Comparison of ENCODE assay signal across 2 fruit fly cellular contexts in the genomic region with DNA sequence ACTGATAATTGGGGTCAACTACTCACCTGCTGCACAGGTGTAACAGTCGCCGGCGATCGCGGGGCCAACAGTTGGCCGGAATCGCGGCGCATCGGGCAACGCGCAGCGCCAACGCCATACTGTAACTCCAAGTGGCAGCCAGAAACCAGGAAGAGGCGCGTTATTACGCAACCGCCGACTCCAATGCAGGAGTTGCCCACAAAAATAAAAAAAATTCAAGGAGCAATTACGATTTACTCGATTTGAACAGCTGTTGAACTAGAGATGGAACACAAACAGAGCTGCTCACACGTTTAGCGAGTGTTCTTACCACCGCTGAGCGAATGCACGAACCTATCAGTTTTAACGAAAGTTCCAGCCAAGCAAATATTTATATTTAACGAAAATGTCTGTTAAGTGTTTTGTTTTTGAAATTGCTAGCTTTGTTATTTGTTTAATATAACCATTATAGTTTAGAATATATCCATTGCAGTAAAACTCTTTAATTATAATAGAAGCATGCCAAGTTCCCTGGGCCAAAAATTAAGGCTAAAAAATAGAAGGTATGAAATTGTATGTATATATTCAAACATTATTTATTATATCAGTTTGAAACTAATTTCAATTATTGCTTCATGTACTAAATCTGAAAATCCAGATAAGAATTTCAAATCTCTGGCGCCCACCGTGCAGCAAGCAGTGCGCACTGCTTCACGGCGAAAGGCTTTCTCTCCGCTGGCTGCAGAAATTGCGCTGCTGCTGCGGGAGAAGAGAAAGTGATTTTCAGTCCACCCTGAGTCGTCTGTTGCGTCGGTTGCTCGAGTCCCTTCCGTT.
TF ChIP-seq lines count a peak whose summit lies in the region.

A gene (minus strand): TSS at position 270 of the 813 bp plus-strand sequence.
A gene (plus strand): TSS at position 778 of the 813 bp plus-strand sequence.

TF ChIP-seq in whole organism, embryonic, 481 proteins besides CTCF, POLR2A, EP300 and RAD21 (continued from another document and continues in another):
- TF ChIP-seq pum (GFP tag; optimal IDR thresholded peaks at IDR 0.05; lab: Kevin White, UChicago) (no peak), CkIIα-i1 (GFP tag; IDR thresholded peaks at IDR 0.05; lab: Robert Waterston, UW) (no peak), slp2 (GFP tag; optimal IDR thresholded peaks at IDR 0.05; lab: Kevin White, UChicago) (no peak), prd (optimal IDR thresholded peaks at IDR 0.05; lab: Kevin White, UChicago) (no peak), prd (GFP tag; IDR thresholded peaks at IDR 0.05; lab: Robert Waterston, UW) (0 out of 3 replicates have a peak, but pooled peaks have one; percentile 35), Dip2 (GFP tag; IDR thresholded peaks at IDR 0.05; lab: Robert Waterston, UW) (no peak), CG8290 (GFP tag; optimal IDR thresholded peaks at IDR 0.05; lab: Kevin White, UChicago) (no peak), CG8290 (tag; optimal IDR thresholded peaks at IDR 0.05; lab: Kevin White, UChicago) (peak in 1 of 2 experiments; percentile 45), CG11696 (GFP tag; IDR thresholded peaks at IDR 0.05; lab: Robert Waterston, UW) (no peak), jumu (GFP tag; optimal IDR thresholded peaks at IDR 0.05; lab: Kevin White, UChicago) (no peak), CG13123 (GFP tag; optimal IDR thresholded peaks at IDR 0.05; lab: Kevin White, UChicago) (no peak), Adf1 (GFP tag; IDR thresholded peaks at IDR 0.05; lab: Robert Waterston, UW) (0 out of 2 replicates have a peak, but pooled peaks have one; percentile 39), salm (tag; optimal IDR thresholded peaks at IDR 0.05; lab: Kevin White, UChicago) (no peak), CG15514 (GFP tag; optimal IDR thresholded peaks at IDR 0.05; lab: Kevin White, UChicago) (peak; percentile 77), Stat92E (GFP tag; optimal IDR thresholded peaks at IDR 0.05; lab: Kevin White, UChicago) (peak in 1 of 3 experiments; percentile 49), CG12769 (tag; optimal IDR thresholded peaks at IDR 0.05; lab: Kevin White, UChicago) (peak; percentile 14), Oli (tag; optimal IDR thresholded peaks at IDR 0.05; lab: Kevin White, UChicago) (peak; percentile 20), CG1647 (GFP tag; optimal IDR thresholded peaks at IDR 0.05; lab: Kevin White, UChicago) (no peak), Hey (tag; optimal IDR thresholded peaks at IDR 0.05; lab: Kevin White, UChicago) (no peak), wor (GFP tag; IDR thresholded peaks at IDR 0.05; lab: Robert Waterston, UW) (0 out of 2 replicates have a peak, but pooled peaks have one; percentile 18), B-H2 (GFP tag; optimal IDR thresholded peaks at IDR 0.05; lab: Kevin White, UChicago) (no peak), lov (optimal IDR thresholded peaks at IDR 0.05; lab: Kevin White, UChicago) (no peak), lov (GFP tag; IDR thresholded peaks at IDR 0.05; lab: Robert Waterston, UW) (peak; percentile 68), pros (GFP tag; optimal IDR thresholded peaks at IDR 0.05; lab: Kevin White, UChicago) (no peak), corto (GFP tag; optimal IDR thresholded peaks at IDR 0.05; lab: Kevin White, UChicago) (no peak), CG12942 (GFP tag; optimal IDR thresholded peaks at IDR 0.05; lab: Kevin White, UChicago) (no peak), CG14441 (GFP tag; IDR thresholded peaks at IDR 0.05; lab: Robert Waterston, UW) (no peak), Usf (GFP tag; optimal IDR thresholded peaks at IDR 0.05; lab: Kevin White, UChicago) (no peak), ac (GFP tag; optimal IDR thresholded peaks at IDR 0.05; lab: Kevin White, UChicago) (no peak), stwl (tag; optimal IDR thresholded peaks at IDR 0.05; lab: Kevin White, UChicago) (peak; percentile 54), Fer1 (GFP tag; optimal IDR thresholded peaks at IDR 0.05; lab: Kevin White, UChicago) (no peak), Dp (GFP tag; optimal IDR thresholded peaks at IDR 0.05; lab: Kevin White, UChicago) (peak; percentile 64), CG18011 (GFP tag; optimal IDR thresholded peaks at IDR 0.05; lab: Kevin White, UChicago) (no peak), trh (GFP tag; optimal IDR thresholded peaks at IDR 0.05; lab: Kevin White, UChicago) (no peak), D (optimal IDR thresholded peaks at IDR 0.05; lab: Kevin White, UChicago) (no peak), D (GFP tag; optimal IDR thresholded peaks at IDR 0.05; lab: Kevin White, UChicago) (no peak), crol (GFP tag; IDR thresholded peaks at IDR 0.05; lab: Robert Waterston, UW) (no peak), Gug (GFP tag; IDR thresholded peaks at IDR 0.05; lab: Robert Waterston, UW) (peak; percentile 56; the same call in 1 of the 4 replicates), CG8359 (GFP tag; optimal IDR thresholded peaks at IDR 0.05; lab: Kevin White, UChicago; ENCODE audit: borderline replicate concordance) (no peak), CG7271 (tag; optimal IDR thresholded peaks at IDR 0.05; lab: Kevin White, UChicago) (no peak), Spps (tag; optimal IDR thresholded peaks at IDR 0.05; lab: Kevin White, UChicago) (no peak), az2 (GFP tag; optimal IDR thresholded peaks at IDR 0.05; lab: Kevin White, UChicago) (peak; percentile 28), CG43689 (GFP tag; IDR thresholded peaks at IDR 0.05; lab: Robert Waterston, UW) (0 out of 2 replicates have a peak, but pooled peaks have one; percentile 18), emc (GFP tag; optimal IDR thresholded peaks at IDR 0.05; lab: Kevin White, UChicago) (no peak), chinmo (GFP tag; IDR thresholded peaks at IDR 0.05; lab: Robert Waterston, UW; ENCODE audit: partially characterized antibody) (0 out of 4 replicates have a peak, but pooled peaks have one; percentile 37), CG3163 (GFP tag; optimal IDR thresholded peaks at IDR 0.05; lab: Kevin White, UChicago) (no peak), Ssrp (tag; optimal IDR thresholded peaks at IDR 0.05; lab: Kevin White, UChicago) (peak; percentile 24), CG1529 (GFP tag; optimal IDR thresholded peaks at IDR 0.05; lab: Kevin White, UChicago) (no peak), Lpt (GFP tag; optimal IDR thresholded peaks at IDR 0.05; lab: Kevin White, UChicago) (no peak), HLH4C (GFP tag; IDR thresholded peaks at IDR 0.05; lab: Robert Waterston, UW; ENCODE audit: partially characterized antibody) (peak; percentile 37; the same call in 2 of the 3 replicates), Nf-YA (GFP tag; IDR thresholded peaks at IDR 0.05; lab: Robert Waterston, UW) (no peak), zf30C (GFP tag; optimal IDR thresholded peaks at IDR 0.05; lab: Kevin White, UChicago) (no peak), oc (tag; optimal IDR thresholded peaks at IDR 0.05; lab: Kevin White, UChicago) (peak; percentile 63), pan (optimal IDR thresholded peaks at IDR 0.05; lab: Kevin White, UChicago) (no peak), pan (GFP tag; optimal IDR thresholded peaks at IDR 0.05 in 1 of 2, IDR thresholded peaks at IDR 0.05 in 1 of 2) (no peak), Chrac-16 (GFP tag; optimal IDR thresholded peaks at IDR 0.05; lab: Kevin White, UChicago) (no peak), sna (GFP tag; IDR thresholded peaks at IDR 0.05; lab: Robert Waterston, UW; ENCODE audit: partially characterized antibody) (no peak; the same call in 1 of the 2 replicates), CG2875 (GFP tag; optimal IDR thresholded peaks at IDR 0.05; lab: Kevin White, UChicago) (peak; percentile 52), gt (GFP tag; IDR thresholded peaks at IDR 0.05; lab: Robert Waterston, UW) (no peak), sd (tag; optimal IDR thresholded peaks at IDR 0.05; lab: Kevin White, UChicago) (peak; percentile 82)

TF ChIP-seq in whole organism, prepupa, 60 proteins besides CTCF, POLR2A, EP300 and RAD21 (continued from another document):
- TF ChIP-seq CG6163 (GFP tag; IDR thresholded peaks at IDR 0.05; lab: Robert Waterston, UW), result 0 out of 3 replicates have a peak, but pooled peaks have one; percentile 22
- peak; percentile 19 for TF ChIP-seq Blimp-1 (GFP tag; optimal IDR thresholded peaks at IDR 0.05; lab: Kevin White, UChicago)
- no peak for TF ChIP-seq fd59A (GFP tag; optimal IDR thresholded peaks at IDR 0.05; lab: Kevin White, UChicago)
- peak; percentile 41 for TF ChIP-seq dac (GFP tag; optimal IDR thresholded peaks at IDR 0.05; lab: Kevin White, UChicago)
- peak; percentile 6 for TF ChIP-seq acj6 (GFP tag; optimal IDR thresholded peaks at IDR 0.05; lab: Kevin White, UChicago)
- peak; percentile 8 for TF ChIP-seq lz (GFP tag; optimal IDR thresholded peaks at IDR 0.05; lab: Kevin White, UChicago)
- peak; percentile 48 for TF ChIP-seq vri (GFP tag; optimal IDR thresholded peaks at IDR 0.05; lab: Kevin White, UChicago)
- TF ChIP-seq Hr4 (GFP tag; optimal IDR thresholded peaks at IDR 0.05; lab: Kevin White, UChicago), result peak; percentile 64
- TF ChIP-seq CG15336 (GFP tag; IDR thresholded peaks at IDR 0.05; lab: Robert Waterston, UW), result peak; percentile 65
- TF ChIP-seq Eip75B (GFP tag; optimal IDR thresholded peaks at IDR 0.05; lab: Kevin White, UChicago), result peak; percentile 41
- TF ChIP-seq Met (GFP tag; optimal IDR thresholded peaks at IDR 0.05; lab: Kevin White, UChicago), result peak; percentile 45
- TF ChIP-seq topi (GFP tag; optimal IDR thresholded peaks at IDR 0.05; lab: Kevin White, UChicago), result no peak
- peak; percentile 78 for TF ChIP-seq svp (GFP tag; lab: Kevin White, UChicago)
- TF ChIP-seq Eip78C (GFP tag; lab: Kevin White, UChicago), result peak; percentile 66
